Worm (Caenorhabditis elegans) whole organism, young adult: ENCODE measurements around the gene ZK930.7.

Experiments
- C17E4.6 ChIP-seq: fragments of 200-800 bp; sonication (Bioruptor generic); IDR thresholded peaks from 2 replicates; pipeline ENCODE4 v1.3.6; 2022; ENCODE audit warnings: missing genetic modification reagents, missing genetic modification characterization, missing compliant biosample characterization
- F10E7.11 ChIP-seq: sonication (generic microtip); optimal IDR thresholded peaks from 2 replicates; lab custom pipeline; 2017; ENCODE audit warnings: mild to moderate bottlenecking, missing genetic modification characterization, moderate library complexity, missing compliant biosample characterization
- F22D6.2 ChIP-seq: sonication (generic microtip); optimal IDR thresholded peaks from 2 replicates; lab custom pipeline; 2016; ENCODE audit warnings: mild to moderate bottlenecking, missing genetic modification characterization, missing compliant biosample characterization
- F33H1.4 ChIP-seq: fragments of 200-800 bp; sonication (Bioruptor generic); IDR thresholded peaks from 2 replicates; pipeline ENCODE4 v1.3.6; 2022; ENCODE audit warnings: missing genetic modification reagents, missing genetic modification characterization, missing compliant biosample characterization
- F37B4.10 ChIP-seq: fragments of 200-800 bp; sonication (Bioruptor generic); IDR thresholded peaks from 2 replicates; pipeline ENCODE4 v1.3.6; 2022; ENCODE audit warnings: missing genetic modification characterization, missing compliant biosample characterization
- F39B2.1 ChIP-seq: fragments of 200-800 bp; sonication (Bioruptor generic); IDR thresholded peaks from 2 replicates; pipeline ENCODE4 v1.3.6; 2022; ENCODE audit warnings: missing genetic modification reagents, missing genetic modification characterization, missing compliant biosample characterization
- F55B11.4 ChIP-seq: sonication (generic microtip); optimal IDR thresholded peaks from 2 replicates; lab custom pipeline; 2016; ENCODE audit warnings: missing compliant biosample characterization, missing genetic modification characterization, borderline replicate concordance; ENCODE audit not compliant: insufficient read depth
- K12H6.12 ChIP-seq: fragments of 200-800 bp; sonication (Bioruptor generic); optimal IDR thresholded peaks from 2 replicates; lab custom pipeline; 2018; ENCODE audit warnings: mild to moderate bottlenecking, missing genetic modification characterization, missing compliant biosample characterization
- T26A5.8 ChIP-seq: sonication (generic microtip); optimal IDR thresholded peaks from 2 replicates; lab custom pipeline; 2016; ENCODE audit warnings: missing genetic modification characterization, missing compliant biosample characterization
- Y53F4B.3 ChIP-seq: fragments of 200-800 bp; sonication (Bioruptor generic); IDR thresholded peaks from 2 replicates; pipeline ENCODE4 v1.3.6; 2022; ENCODE audit warnings: missing genetic modification reagents, missing genetic modification characterization, missing compliant biosample characterization
- ama-1 ChIP-seq, 3 experiments: fragments of 150-350 bp in 1 of 3; sonication (generic microtip) in 2 of 3; optimal IDR thresholded peaks; 2 replicates each; lab custom pipeline; 2014 to 2018; ENCODE audit warnings: missing biosample characterization in 2 of 3, missing genetic modification characterization in 2 of 3, missing genetic modification reagents in 2 of 3
- attf-5 ChIP-seq: fragments of 200-800 bp; sonication (Bioruptor generic); optimal IDR thresholded peaks from 2 replicates; lab custom pipeline; 2018; ENCODE audit warnings: mild to moderate bottlenecking, missing genetic modification characterization, missing compliant biosample characterization
- bed-1 ChIP-seq: fragments of 200-800 bp; sonication (Bioruptor generic); IDR thresholded peaks from 2 replicates; pipeline ENCODE4 v1.3.6; 2022; ENCODE audit warnings: missing genetic modification reagents, missing genetic modification characterization, missing compliant biosample characterization
- ceh-79 ChIP-seq: sonication (generic microtip); optimal IDR thresholded peaks from 2 replicates; lab custom pipeline; 2017; ENCODE audit warnings: mild to moderate bottlenecking, missing genetic modification characterization, missing compliant biosample characterization
- chd-7 ChIP-seq: sonication (generic microtip); optimal IDR thresholded peaks from 2 replicates; lab custom pipeline; 2016; ENCODE audit warnings: mild to moderate bottlenecking, missing genetic modification characterization, moderate library complexity, missing compliant biosample characterization
- die-1 ChIP-seq: sonication (generic microtip); optimal IDR thresholded peaks from 2 replicates; lab custom pipeline; 2016; ENCODE audit warnings: missing genotype, mild to moderate bottlenecking, missing genetic modification characterization, missing compliant biosample characterization
- dpff-1 ChIP-seq: sonication (generic microtip); optimal IDR thresholded peaks from 2 replicates; lab custom pipeline; 2017; ENCODE audit warnings: mild to moderate bottlenecking, missing genetic modification characterization, missing compliant biosample characterization
- dpl-1 ChIP-seq: fragments of 150-350 bp; optimal IDR thresholded peaks from 2 replicates; lab custom pipeline; 2014; ENCODE audit warnings: missing biosample characterization, missing genetic modification reagents, missing genetic modification characterization
- efl-1 ChIP-seq: fragments of 150-350 bp; optimal IDR thresholded peaks from 2 replicates; lab custom pipeline; 2014; ENCODE audit warnings: missing biosample characterization, missing genetic modification reagents, missing genetic modification characterization
- egl-18 ChIP-seq: fragments of 200-800 bp; sonication (Bioruptor generic); IDR thresholded peaks from 2 replicates; pipeline ENCODE4 v1.3.6; 2022; ENCODE audit warnings: missing genetic modification reagents, missing genetic modification characterization, missing compliant biosample characterization
- egrh-3 ChIP-seq: fragments of 200-800 bp; sonication (Bioruptor generic); IDR thresholded peaks from 2 replicates; pipeline ENCODE4 v1.3.6; 2022; ENCODE audit warnings: missing genetic modification reagents, missing genetic modification characterization, missing compliant biosample characterization
- ekl-4 ChIP-seq: fragments of 200-800 bp; sonication (Bioruptor generic); IDR thresholded peaks from 2 replicates; pipeline ENCODE4 v1.3.6; 2022; ENCODE audit warnings: missing genetic modification reagents, missing genetic modification characterization, missing compliant biosample characterization
- gei-17 ChIP-seq: fragments of 200-800 bp; sonication (Bioruptor generic); optimal IDR thresholded peaks from 2 replicates; lab custom pipeline; 2018; ENCODE audit warnings: mild to moderate bottlenecking, missing genetic modification characterization, missing compliant biosample characterization
- him-1 ChIP-seq: sonication (generic microtip); optimal IDR thresholded peaks from 2 replicates; lab custom pipeline; 2016; ENCODE audit warnings: missing genotype, missing genetic modification reagents, missing genetic modification characterization, missing compliant biosample characterization
- hmg-1.2 ChIP-seq: fragments of 200-800 bp; sonication (Bioruptor generic); IDR thresholded peaks from 2 replicates; pipeline ENCODE4 v1.3.6; 2022; ENCODE audit warnings: missing genetic modification reagents, missing genetic modification characterization, missing compliant biosample characterization
- hsf-1 ChIP-seq: fragments of 200-800 bp; sonication (Bioruptor generic); IDR thresholded peaks from 2 replicates; pipeline ENCODE4 v1.3.6; 2022; ENCODE audit warnings: missing genetic modification reagents, missing genetic modification characterization, missing compliant biosample characterization
- lin-26 ChIP-seq: fragments of 200-800 bp; sonication (Bioruptor generic); IDR thresholded peaks from 2 replicates; pipeline ENCODE4 v1.3.6; 2022; ENCODE audit warnings: missing genetic modification reagents, missing genetic modification characterization, missing compliant biosample characterization
- lin-54 ChIP-seq: fragments of 200-800 bp; sonication (Bioruptor generic); optimal IDR thresholded peaks from 2 replicates; lab custom pipeline; 2018; ENCODE audit warnings: mild to moderate bottlenecking, missing genetic modification characterization, missing compliant biosample characterization
- mcd-1 ChIP-seq: fragments of 200-800 bp; sonication (Bioruptor generic); IDR thresholded peaks from 2 replicates; pipeline ENCODE4 v1.3.6; 2022; ENCODE audit warnings: missing genetic modification reagents, missing genetic modification characterization, missing compliant biosample characterization
- mes-4 ChIP-seq: sonication (generic microtip); optimal IDR thresholded peaks from 2 replicates; lab custom pipeline; 2016; ENCODE audit warnings: missing genotype, missing genetic modification characterization, missing compliant biosample characterization
- pha-4 ChIP-seq: fragments of 150-350 bp; sonication (generic microtip); optimal IDR thresholded peaks from 2 replicates; lab custom pipeline; 2014; ENCODE audit warnings: missing biosample characterization, missing genetic modification reagents, missing genetic modification characterization
- sdz-38 ChIP-seq: sonication (generic microtip); optimal IDR thresholded peaks from 2 replicates; lab custom pipeline; 2016; ENCODE audit warnings: missing genotype, missing genetic modification characterization, missing compliant biosample characterization
- sptf-2 ChIP-seq: fragments of 200-800 bp; sonication (Bioruptor generic); optimal IDR thresholded peaks from 2 replicates; lab custom pipeline; 2018; ENCODE audit warnings: mild to moderate bottlenecking, missing genetic modification characterization, missing compliant biosample characterization
- tbp1 ChIP-seq: fragments of 200-800 bp; sonication (Bioruptor generic); optimal IDR thresholded peaks from 2 replicates; lab custom pipeline; 2018; ENCODE audit warnings: mild to moderate bottlenecking, missing genetic modification characterization, missing compliant biosample characterization
- tbx-9 ChIP-seq: sonication (generic microtip); optimal IDR thresholded peaks from 2 replicates; lab custom pipeline; 2016; ENCODE audit warnings: borderline replicate concordance, missing genetic modification characterization, inconsistent platforms, missing compliant biosample characterization
- tlf-1 ChIP-seq: fragments of 200-800 bp; sonication (Bioruptor generic); optimal IDR thresholded peaks from 2 replicates; lab custom pipeline; 2018; ENCODE audit warnings: mild to moderate bottlenecking, missing genetic modification characterization, missing compliant biosample characterization
- unc-130 ChIP-seq: sonication (generic microtip); optimal IDR thresholded peaks from 2 replicates; lab custom pipeline; 2016; ENCODE audit warnings: missing genetic modification reagents, missing genetic modification characterization, missing compliant biosample characterization
- unc-62 ChIP-seq: fragments of 150-350 bp; optimal IDR thresholded peaks from 2 replicates; lab custom pipeline; 2014; ENCODE audit warnings: missing biosample characterization, missing genetic modification reagents, missing genetic modification characterization
- zfh-2 ChIP-seq: fragments of 200-800 bp; sonication (Bioruptor generic); conservative IDR thresholded peaks from 2 replicates; pipeline ENCODE4 v1.3.6; 2022; ENCODE audit warnings: missing genetic modification reagents, missing genetic modification characterization, missing compliant biosample characterization
- ztf-18 ChIP-seq: sonication (generic microtip); optimal IDR thresholded peaks from 2 replicates; lab custom pipeline; 2016; ENCODE audit warnings: missing genotype, mild to moderate bottlenecking, missing genetic modification characterization, missing compliant biosample characterization
- ztf-22 ChIP-seq: fragments of 200-800 bp; sonication (Bioruptor generic); optimal IDR thresholded peaks from 2 replicates; lab custom pipeline; 2018; ENCODE audit warnings: mild to moderate bottlenecking, missing genetic modification characterization, moderate library complexity, missing compliant biosample characterization
- ztf-26 ChIP-seq: sonication (generic microtip); optimal IDR thresholded peaks from 2 replicates; lab custom pipeline; 2017; ENCODE audit warnings: missing genetic modification characterization, missing compliant biosample characterization
- ztf-6 ChIP-seq: fragments of 200-800 bp; sonication (Bioruptor generic); IDR thresholded peaks from 2 replicates; pipeline ENCODE4 v1.3.6; 2022; ENCODE audit warnings: missing genetic modification reagents, missing genetic modification characterization, missing compliant biosample characterization

The ZK930.7 gene

ce11 chrII:11914304-11914703 is at the start of gene ZK930.7:
Gene ZK930.7 (plus strand): TSS chrII:11914604.
- TF ChIP-seq F33H1.4 (GFP tag; lab: Robert Waterston, UW) = no peak
- no peak for TF ChIP-seq efl-1 (GFP tag; lab: Kevin White, UChicago)
- TF ChIP-seq lin-54 (GFP tag; lab: Kevin White, UChicago) = no peak
- no peak for TF ChIP-seq tlf-1 (GFP tag; lab: Kevin White, UChicago)
- no peak for TF ChIP-seq ztf-26
- no peak for TF ChIP-seq ztf-22 (GFP tag; lab: Kevin White, UChicago)
- TF ChIP-seq F55B11.4 (tag; lab: Kevin White, UChicago) = no peak

- TF ChIP-seq ztf-6 (no peak), F39B2.1 (GFP tag; lab: Robert Waterston, UW) (no peak)
Observed at ce11 chrII:11865644-11866043, 48.8 kb upstream of the ZK930.7 start, which contains the start of gene K12D12.4. Gene K12D12.4 (minus strand): TSS chrII:11865744.

DNA sequence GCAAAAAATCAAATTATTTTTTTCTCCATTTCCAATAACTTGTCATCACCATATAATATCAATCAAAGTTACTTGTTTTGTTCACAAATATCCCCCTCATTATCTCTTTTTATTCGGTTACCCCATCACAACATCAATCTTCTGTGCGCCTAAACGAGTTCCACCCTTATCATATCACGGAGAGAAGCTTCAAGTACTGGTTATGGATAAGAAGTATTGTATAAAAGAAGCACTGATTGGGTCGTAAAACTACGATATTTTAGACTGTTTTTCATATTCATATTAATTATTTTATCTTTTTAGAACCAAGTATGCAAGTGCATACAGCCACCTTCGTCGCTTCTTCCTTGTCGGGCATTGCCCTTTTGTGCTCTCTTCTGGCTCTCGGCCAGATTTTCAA is 46.2 kb upstream of the ZK930.7 start, which contains the start of gene col-84:
Gene col-84, plus strand, starts transcription at position 301 of the 400 bp plus-strand sequence.
- TF ChIP-seq K12H6.12 (tag; lab: Kevin White, UChicago) (no peak), unc-130 (GFP tag; lab: Kevin White, UChicago) (no peak), die-1 (tag; lab: Kevin White, UChicago) (no peak)

DNA sequence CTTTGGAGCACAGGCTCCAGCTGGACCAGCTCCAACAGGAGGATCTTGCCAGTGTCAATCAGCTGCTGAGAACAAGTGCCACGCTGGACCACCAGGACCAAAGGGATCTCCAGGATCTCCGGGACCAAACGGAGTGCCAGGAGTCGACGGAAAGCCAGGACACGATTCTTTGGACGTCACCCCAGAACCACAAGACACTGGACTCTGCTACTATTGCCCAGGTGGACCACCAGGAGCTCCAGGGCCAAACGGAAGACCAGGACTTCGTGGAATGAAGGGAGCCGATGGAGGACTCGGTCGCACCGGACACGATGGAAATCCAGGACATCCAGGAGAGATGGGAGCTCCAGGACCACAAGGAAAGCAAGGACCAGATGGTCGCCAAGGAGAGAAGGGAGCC is 45.5 kb upstream of the ZK930.7 start:
- TF ChIP-seq die-1 (tag; lab: Kevin White, UChicago) (no peak), lin-26 (GFP tag; lab: Robert Waterston, UW) (peak; percentile 57; the same call in 1 of the 2 replicates), ztf-22 (GFP tag; lab: Kevin White, UChicago) (no peak), F10E7.11 (tag; lab: Kevin White, UChicago) (no peak), F22D6.2 (tag; lab: Kevin White, UChicago) (no peak), dpff-1 (tag; lab: Kevin White, UChicago) (no peak), pha-4 (no peak), mes-4 (tag; lab: Kevin White, UChicago) (no peak), mcd-1 (GFP tag; lab: Robert Waterston, UW) (no peak), gei-17 (no peak), sptf-2 (GFP tag; lab: Kevin White, UChicago) (no peak), C17E4.6 (no peak), dpl-1 (no peak), F37B4.10 (0 out of 2 replicates have a peak, but pooled peaks have one; percentile 69), tbx-9 (tag; lab: Kevin White, UChicago) (no peak), ceh-79 (tag; lab: Kevin White, UChicago) (no peak), bed-1 (0 out of 2 replicates have a peak, but pooled peaks have one; percentile 41), attf-5 (GFP tag; lab: Kevin White, UChicago) (no peak), Y53F4B.3 (GFP tag; lab: Robert Waterston, UW) (no peak), ama-1 (optimal IDR thresholded peaks at IDR 0.05; lab: Kevin White, UChicago) (no peak), ama-1 (GFP tag; optimal IDR thresholded peaks at IDR 0.05; lab: Kevin White, UChicago) (no peak), zfh-2 (peak; percentile 37; the same call in 1 of the 2 replicates)

DNA sequence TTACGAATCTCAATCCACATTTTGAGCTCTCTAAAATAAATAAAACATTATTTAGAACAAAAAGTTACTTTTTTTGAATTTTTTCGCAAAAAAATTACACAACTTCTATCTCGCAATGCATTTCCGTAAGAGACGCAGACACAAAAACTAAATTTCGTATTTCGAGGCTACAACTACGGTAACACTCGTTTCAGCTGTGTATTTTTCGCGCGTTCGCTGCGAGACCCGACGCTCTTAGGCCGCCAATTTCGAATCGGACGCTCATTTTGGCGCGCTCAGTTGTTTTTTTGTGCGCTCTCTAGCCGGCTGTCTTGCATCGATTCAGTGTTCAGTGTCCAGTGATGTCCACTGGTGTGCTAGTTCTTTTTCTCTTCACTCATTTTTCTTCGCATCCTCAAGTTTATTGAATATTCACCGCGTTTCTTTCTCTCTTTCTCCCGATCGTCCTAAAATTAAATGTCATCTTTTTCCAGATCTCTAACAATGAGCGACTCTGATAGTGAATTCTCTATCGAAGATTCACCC is 39.7 kb upstream of the ZK930.7 start, which contains the start of the genes npp-3 and top-2:
Gene npp-3, minus strand, starts transcription at position 115 of the 525 bp plus-strand sequence.
Gene top-2, plus strand, starts transcription at position 475 of the 525 bp plus-strand sequence.
- peak; percentile 35 for TF ChIP-seq chd-7 (tag; lab: Kevin White, UChicago)
- TF ChIP-seq tlf-1 (GFP tag; lab: Kevin White, UChicago) = peak; percentile 97
- no peak for TF ChIP-seq T26A5.8 (tag; lab: Kevin White, UChicago)
- TF ChIP-seq sdz-38 (tag; lab: Kevin White, UChicago) = no peak
- peak; percentile 10 for TF ChIP-seq him-1 (tag; lab: Kevin White, UChicago)
- 0 out of 2 replicates have a peak, but pooled peaks have one; percentile 41 for TF ChIP-seq egl-18 (GFP tag; lab: Robert Waterston, UW)
- peak; percentile 11; the same call in 1 of the 2 replicates for TF ChIP-seq lin-26 (GFP tag; lab: Robert Waterston, UW)
- TF ChIP-seq ztf-18 (tag; lab: Kevin White, UChicago) = peak; percentile 77
- no peak for TF ChIP-seq unc-62 (GFP tag; lab: Kevin White, UChicago)
- TF ChIP-seq ceh-79 (tag; lab: Kevin White, UChicago) = no peak
- 0 out of 2 replicates have a peak, but pooled peaks have one; percentile 36 for TF ChIP-seq egrh-3 (GFP tag; lab: Robert Waterston, UW)
- peak; percentile 74 for TF ChIP-seq tbp1 (GFP tag; lab: Kevin White, UChicago)
- peak; percentile 95 for TF ChIP-seq hmg-1.2 (GFP tag; lab: Robert Waterston, UW)
- peak; percentile 90 for TF ChIP-seq hsf-1
- peak; percentile 98 for TF ChIP-seq ekl-4 (GFP tag; lab: Robert Waterston, UW)
